Worm (Caenorhabditis elegans): ENCODE results near the gene srh-265.

- no peak for TF ChIP-seq dox-1 (GFP tag; IDR thresholded peaks at IDR 0.05)
- no peak for TF ChIP-seq ama-1 (optimal IDR thresholded peaks at IDR 0.05)
- no peak for TF ChIP-seq ama-1 (GFP tag; optimal IDR thresholded peaks at IDR 0.05)
- TF ChIP-seq ceh-79 (tag; optimal IDR thresholded peaks at IDR 0.05): no peak
- TF ChIP-seq dpl-1 (GFP tag; optimal IDR thresholded peaks at IDR 0.05): no peak
- no peak for TF ChIP-seq nhr-90 (tag; optimal IDR thresholded peaks at IDR 0.05)
- no peak for TF ChIP-seq lin-35 (GFP tag; optimal IDR thresholded peaks at IDR 0.05)
- TF ChIP-seq ekl-4 (GFP tag; IDR thresholded peaks at IDR 0.05): no peak
- no peak for TF ChIP-seq F33H1.4 (GFP tag; IDR thresholded peaks at IDR 0.05)
- no peak for TF ChIP-seq ztf-22 (GFP tag; optimal IDR thresholded peaks at IDR 0.05)
- TF ChIP-seq hrde-1 (tag; optimal IDR thresholded peaks at IDR 0.05; ENCODE audit: borderline replicate concordance): no peak
- TF ChIP-seq snpc-3.4 (tag; optimal IDR thresholded peaks at IDR 0.05): no peak
- no peak for TF ChIP-seq ceh-40 (GFP tag; IDR thresholded peaks at IDR 0.05)
- no peak for TF ChIP-seq snpc-4 (GFP tag; optimal IDR thresholded peaks at IDR 0.05)
- TF ChIP-seq snpc-4 (tag; optimal IDR thresholded peaks at IDR 0.05): no peak
- no peak for TF ChIP-seq lin-54 (GFP tag; optimal IDR thresholded peaks at IDR 0.05)
Observed at ce11 chrV:15377903-15378302, 38.1 kb upstream of the srh-265 start, which contains the start of gene srh-122.
